Fruit fly (Drosophila melanogaster): Measurements from ENCODE around the gene RpS17.

RpS17 gene

DNA sequence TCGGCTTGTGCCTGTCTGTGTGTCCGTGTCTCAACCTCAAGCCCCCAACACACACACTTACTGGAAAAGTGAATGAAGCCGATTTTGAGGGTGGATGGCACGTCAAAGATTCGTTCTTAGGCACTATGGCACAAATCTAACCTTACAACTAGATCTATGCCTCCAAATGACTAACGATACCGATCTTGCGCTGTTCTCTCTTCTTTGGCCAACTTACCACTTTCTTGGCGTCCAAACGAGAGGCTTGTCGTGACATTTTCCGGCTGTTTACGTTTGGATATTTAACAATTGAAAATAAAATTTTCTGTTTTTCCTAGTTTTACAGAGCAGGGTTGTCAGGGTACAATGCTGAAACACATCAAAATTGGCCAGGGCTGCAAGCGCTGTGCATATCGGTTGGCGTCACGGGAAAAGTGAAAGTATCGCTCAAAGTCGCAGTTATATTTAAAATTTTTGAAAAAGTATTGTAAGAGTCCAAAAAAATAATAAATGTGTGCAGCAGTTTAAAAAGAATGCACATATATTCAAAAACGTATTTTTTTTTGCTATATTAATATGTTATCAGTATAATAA, 12.4 kb upstream of the RpS17 start, which contains the start of the genes Bet3 and Nf-YA:
Gene Bet3, minus strand, starts transcription at position 361 of the 573 bp plus-strand sequence.
Gene Nf-YA, minus strand, starts transcription at position 361 of the 573 bp plus-strand sequence.
- TF ChIP-seq pan (optimal IDR thresholded peaks at IDR 0.05) = no peak
- TF ChIP-seq Dll (optimal IDR thresholded peaks at IDR 0.05) = no peak
- no peak for TF ChIP-seq usp (GFP tag; optimal IDR thresholded peaks at IDR 0.05)
- TF ChIP-seq EcR (GFP tag; optimal IDR thresholded peaks at IDR 0.05) = no peak
- TF ChIP-seq psq (optimal IDR thresholded peaks at IDR 0.05) = no peak
- no peak for TF ChIP-seq CG8478 (optimal IDR thresholded peaks at IDR 0.05)

DNA sequence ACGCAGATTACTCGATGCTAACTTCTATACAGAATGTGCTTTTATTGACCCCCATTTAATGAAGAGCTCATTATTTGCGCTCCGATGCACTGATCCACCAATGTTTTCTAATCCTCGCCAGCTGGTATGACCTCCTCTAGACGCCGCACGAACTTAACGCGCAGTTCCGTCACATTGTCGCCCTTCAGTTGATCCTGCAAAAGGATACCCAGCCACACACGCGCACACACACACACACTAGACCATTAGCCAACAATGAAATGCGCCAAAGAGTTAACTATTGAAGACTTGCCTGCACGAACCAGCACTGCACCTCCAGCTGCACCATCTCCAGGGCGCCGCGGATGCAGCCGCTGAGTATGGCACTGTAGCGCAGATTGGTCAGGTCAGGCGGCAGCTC, 9.2 kb upstream of the RpS17 start:
- TF ChIP-seq Dll (optimal IDR thresholded peaks at IDR 0.05) (no peak), CG8478 (optimal IDR thresholded peaks at IDR 0.05) (no peak), EcR (GFP tag; optimal IDR thresholded peaks at IDR 0.05) (no peak), usp (GFP tag; optimal IDR thresholded peaks at IDR 0.05) (no peak)

DNA sequence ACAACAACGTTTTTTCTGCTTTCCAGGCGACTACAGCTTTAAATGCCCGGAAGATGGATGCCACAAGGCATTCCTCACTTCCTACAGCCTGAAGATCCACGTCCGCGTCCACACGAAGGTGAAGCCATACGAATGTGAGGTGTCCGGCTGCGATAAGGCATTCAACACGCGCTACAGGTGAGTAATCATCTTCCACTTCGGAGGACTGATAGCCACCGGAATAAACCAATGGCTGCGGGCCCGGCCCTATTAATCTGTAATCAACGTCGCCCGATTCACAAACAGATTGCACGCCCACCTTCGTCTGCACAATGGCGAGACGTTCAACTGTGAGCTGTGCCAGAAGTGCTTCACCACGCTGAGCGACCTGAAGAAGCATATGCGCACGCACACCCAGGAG, 6.2 kb upstream of the RpS17 start:
- TF ChIP-seq EcR (GFP tag; optimal IDR thresholded peaks at IDR 0.05) (no peak), CG8478 (optimal IDR thresholded peaks at IDR 0.05) (no peak), Dll (optimal IDR thresholded peaks at IDR 0.05) (no peak), psq (optimal IDR thresholded peaks at IDR 0.05) (no peak), pan (optimal IDR thresholded peaks at IDR 0.05) (no peak), usp (GFP tag; optimal IDR thresholded peaks at IDR 0.05) (no peak)

DNA sequence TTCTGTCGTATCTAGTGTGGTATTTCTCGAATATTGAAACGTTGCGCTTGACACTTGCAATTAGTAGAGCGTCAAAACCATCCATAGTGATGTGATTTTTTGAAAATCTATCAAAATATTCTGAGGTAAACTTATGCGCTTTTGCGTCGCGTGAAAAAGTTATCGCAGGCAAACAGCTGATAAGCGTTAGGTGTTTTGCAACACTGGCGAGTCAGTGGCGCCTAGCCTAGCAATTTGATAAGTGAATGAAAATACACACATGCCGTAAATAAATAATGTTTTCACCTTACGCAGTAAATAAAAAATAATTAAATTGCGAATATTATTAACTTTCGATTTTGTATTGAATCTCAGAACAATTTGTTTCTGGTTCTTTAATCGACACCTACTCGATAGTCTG, 5.7 kb upstream of the RpS17 start, which contains the start of gene CG42526:
Gene CG42526, minus strand, starts transcription at position 85 of the 400 bp plus-strand sequence.
- TF ChIP-seq usp (GFP tag; optimal IDR thresholded peaks at IDR 0.05) = no peak
- no peak for TF ChIP-seq pan (optimal IDR thresholded peaks at IDR 0.05)
- TF ChIP-seq psq (optimal IDR thresholded peaks at IDR 0.05) = no peak
- TF ChIP-seq CG8478 (optimal IDR thresholded peaks at IDR 0.05) = no peak
- no peak for TF ChIP-seq Dll (optimal IDR thresholded peaks at IDR 0.05)
- no peak for TF ChIP-seq EcR (GFP tag; optimal IDR thresholded peaks at IDR 0.05)

DNA sequence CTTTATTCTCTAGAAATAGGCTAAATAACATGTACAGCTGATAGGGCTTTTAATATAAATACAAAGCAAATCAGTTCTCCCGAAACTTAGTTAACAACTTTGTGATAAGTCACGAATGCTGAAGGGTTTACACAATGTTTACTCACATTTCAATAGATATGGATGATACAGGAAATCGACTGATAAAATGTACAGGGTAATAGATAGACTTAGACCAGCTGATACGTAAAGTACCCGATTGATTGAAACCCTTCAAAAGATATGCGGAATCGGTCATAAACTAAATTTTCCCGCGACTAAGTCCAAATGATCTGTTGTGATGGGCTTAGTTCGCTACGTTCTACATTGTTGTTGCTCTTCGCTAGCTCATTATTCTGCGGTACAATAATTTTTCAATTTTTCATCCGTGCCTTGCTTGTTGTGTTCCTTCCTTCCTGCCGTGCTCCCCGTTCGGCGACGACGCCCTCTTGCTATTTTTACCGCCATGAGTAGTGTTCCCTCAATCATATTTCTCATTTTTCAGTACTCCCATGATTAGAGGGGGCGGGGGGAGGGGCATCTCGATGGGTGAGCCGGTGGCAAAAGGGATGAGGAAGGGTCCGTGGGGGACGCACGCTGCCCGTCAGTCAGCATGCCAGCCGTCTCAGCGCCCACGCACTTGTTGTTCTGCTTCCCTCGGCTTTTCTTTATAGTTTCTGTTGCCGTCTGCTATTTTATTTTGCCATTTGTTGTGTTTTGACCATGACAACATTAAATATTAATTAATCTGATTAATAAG, 3.4 kb upstream of the RpS17 start:
- TF ChIP-seq pan (optimal IDR thresholded peaks at IDR 0.05) (no peak), usp (GFP tag; optimal IDR thresholded peaks at IDR 0.05) (no peak)

DNA sequence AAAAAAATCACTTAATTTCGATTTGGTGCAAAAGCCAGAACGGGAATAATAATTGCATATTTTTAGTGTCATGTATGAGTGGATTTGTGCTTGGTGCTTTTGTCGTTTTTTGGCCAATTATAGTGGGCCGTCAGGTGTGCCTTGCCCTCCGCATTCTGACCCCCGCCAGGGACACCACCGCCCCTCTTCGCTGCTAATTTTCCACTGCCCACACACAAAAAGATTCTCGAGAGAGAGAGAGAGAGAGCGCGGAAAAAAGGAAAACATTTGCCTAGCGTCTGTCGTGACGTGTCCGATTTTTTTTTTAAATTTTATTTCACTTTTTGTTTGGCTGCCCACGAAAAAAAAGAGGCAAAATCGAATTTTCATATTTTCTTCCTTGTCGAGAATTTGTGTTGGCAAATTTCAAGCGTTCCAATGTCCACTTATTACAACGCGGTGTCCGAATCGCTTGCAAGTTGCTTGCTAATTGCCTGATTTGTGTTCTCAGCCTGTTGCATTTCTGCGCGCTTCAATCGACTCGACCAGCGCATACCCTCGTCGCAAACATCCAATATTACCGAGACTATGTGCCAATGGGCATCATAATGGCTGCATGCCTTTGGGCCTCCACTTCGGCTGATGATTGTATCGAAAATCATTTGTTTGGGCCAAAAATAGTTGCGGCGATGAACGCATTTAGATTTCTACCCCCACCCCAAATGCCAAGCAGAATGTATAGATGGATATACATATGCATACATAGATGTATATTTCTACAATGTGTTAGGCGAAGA, 2.4 kb upstream of the RpS17 start:
- TF ChIP-seq pan (optimal IDR thresholded peaks at IDR 0.05) (peak; percentile 4), Dll (optimal IDR thresholded peaks at IDR 0.05) (no peak), usp (GFP tag; optimal IDR thresholded peaks at IDR 0.05) (no peak), CG8478 (optimal IDR thresholded peaks at IDR 0.05) (no peak), psq (optimal IDR thresholded peaks at IDR 0.05) (no peak), EcR (GFP tag; optimal IDR thresholded peaks at IDR 0.05) (no peak)

DNA sequence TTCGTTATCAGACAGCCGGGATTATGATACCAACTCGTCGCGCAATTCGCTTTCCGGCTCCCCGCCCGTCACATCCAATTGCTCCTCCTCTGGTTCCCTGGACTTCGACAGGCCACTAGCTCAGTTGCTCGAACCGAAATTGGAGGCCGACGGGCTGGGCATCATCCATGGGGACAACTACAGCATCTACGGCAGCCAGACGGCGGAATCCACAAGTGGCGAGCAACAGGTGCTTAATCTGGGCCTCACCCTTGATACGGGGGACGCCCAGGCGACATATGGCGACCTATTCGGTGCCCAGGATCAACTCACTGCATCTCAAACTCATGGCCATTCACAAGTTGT, 959 bp upstream of the RpS17 start:
- no peak for TF ChIP-seq EcR (GFP tag; optimal IDR thresholded peaks at IDR 0.05)
- TF ChIP-seq psq (optimal IDR thresholded peaks at IDR 0.05) = no peak

DNA sequence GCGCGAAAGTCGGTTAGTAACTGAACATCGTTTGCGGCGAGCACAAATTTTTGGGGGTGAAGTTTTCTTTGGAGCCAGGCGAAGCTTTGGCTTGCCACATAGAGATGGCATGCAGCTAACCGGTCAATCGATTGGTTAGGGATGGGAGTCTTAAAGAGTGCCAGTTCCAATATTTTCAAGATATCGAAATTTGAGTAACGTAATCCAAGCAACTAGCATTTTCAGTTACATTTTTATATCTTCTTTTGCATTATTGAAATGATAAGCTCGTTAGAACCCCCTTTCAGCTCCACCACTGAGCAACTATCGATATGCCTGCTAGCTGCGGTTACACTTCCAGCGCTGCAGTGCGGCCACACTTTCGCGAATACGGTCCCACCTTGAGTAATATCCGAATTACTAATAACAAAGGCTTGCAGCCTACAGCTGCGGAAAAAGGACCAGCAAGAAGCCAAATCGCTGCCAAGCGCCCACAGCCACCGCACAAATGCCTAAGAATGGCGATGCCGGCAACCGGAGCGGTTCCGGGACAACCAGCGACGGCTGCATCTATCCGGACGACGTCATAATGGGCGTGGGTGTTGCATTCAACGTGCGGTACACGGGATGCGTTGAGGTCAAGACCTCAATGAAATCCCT, 2.8 kb downstream of the RpS17 start, which contains the start of the genes Atat and Shc:
Gene Atat, minus strand, starts transcription at position 103 of the 639 bp plus-strand sequence.
Gene Shc, plus strand, starts transcription at position 355 of the 639 bp plus-strand sequence.
- no peak for TF ChIP-seq EcR (GFP tag; optimal IDR thresholded peaks at IDR 0.05)
- TF ChIP-seq CG8478 (optimal IDR thresholded peaks at IDR 0.05) = no peak
- TF ChIP-seq pan (optimal IDR thresholded peaks at IDR 0.05) = no peak
- TF ChIP-seq usp (GFP tag; optimal IDR thresholded peaks at IDR 0.05) = no peak
- no peak for TF ChIP-seq psq (optimal IDR thresholded peaks at IDR 0.05)
- TF ChIP-seq Dll (optimal IDR thresholded peaks at IDR 0.05) = no peak

DNA sequence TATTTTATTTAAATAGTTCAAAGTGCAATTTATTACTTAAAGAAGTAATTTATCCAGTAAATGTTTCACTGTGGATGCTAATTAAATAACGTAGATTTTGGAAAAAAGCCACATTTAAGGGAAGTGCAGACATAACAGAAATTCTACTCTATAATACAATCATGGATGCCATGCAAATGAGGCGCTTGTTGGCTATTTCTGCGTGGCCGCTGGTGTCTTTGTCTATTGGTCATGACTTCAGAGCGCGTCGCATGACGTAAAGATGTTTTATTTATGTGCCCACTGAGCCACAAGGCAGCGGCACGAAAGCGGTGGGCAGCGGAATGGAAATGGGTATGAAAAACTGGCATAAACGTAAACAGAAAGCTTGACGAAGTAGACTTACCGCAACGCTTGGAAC, 3.8 kb downstream of the RpS17 start:
- TF ChIP-seq usp (GFP tag; optimal IDR thresholded peaks at IDR 0.05) (no peak), EcR (GFP tag; optimal IDR thresholded peaks at IDR 0.05) (no peak), Dll (optimal IDR thresholded peaks at IDR 0.05) (no peak)

DNA sequence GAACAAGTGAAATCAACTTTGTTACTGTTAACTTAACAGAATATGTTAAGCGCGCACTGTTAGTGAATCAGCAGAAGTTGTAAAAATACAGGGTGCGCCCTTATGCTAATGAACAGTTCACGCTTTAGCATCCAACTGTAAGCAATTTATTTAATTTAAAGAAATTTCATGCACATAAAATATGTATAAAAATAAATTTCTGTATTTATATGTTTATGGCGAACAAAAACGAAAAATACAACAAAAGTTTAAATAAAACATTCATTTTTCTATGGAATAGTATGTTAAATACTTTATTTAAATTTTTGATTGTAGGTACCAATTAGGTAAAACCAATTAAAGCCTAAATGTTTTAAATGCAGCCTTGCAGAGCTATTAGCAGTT, 5.1 kb downstream of the RpS17 start:
- TF ChIP-seq pan (optimal IDR thresholded peaks at IDR 0.05) = no peak
- no peak for TF ChIP-seq EcR (GFP tag; optimal IDR thresholded peaks at IDR 0.05)
- no peak for TF ChIP-seq psq (optimal IDR thresholded peaks at IDR 0.05)
- TF ChIP-seq Dll (optimal IDR thresholded peaks at IDR 0.05) = no peak
- no peak for TF ChIP-seq CG8478 (optimal IDR thresholded peaks at IDR 0.05)
- TF ChIP-seq usp (GFP tag; optimal IDR thresholded peaks at IDR 0.05) = no peak

DNA sequence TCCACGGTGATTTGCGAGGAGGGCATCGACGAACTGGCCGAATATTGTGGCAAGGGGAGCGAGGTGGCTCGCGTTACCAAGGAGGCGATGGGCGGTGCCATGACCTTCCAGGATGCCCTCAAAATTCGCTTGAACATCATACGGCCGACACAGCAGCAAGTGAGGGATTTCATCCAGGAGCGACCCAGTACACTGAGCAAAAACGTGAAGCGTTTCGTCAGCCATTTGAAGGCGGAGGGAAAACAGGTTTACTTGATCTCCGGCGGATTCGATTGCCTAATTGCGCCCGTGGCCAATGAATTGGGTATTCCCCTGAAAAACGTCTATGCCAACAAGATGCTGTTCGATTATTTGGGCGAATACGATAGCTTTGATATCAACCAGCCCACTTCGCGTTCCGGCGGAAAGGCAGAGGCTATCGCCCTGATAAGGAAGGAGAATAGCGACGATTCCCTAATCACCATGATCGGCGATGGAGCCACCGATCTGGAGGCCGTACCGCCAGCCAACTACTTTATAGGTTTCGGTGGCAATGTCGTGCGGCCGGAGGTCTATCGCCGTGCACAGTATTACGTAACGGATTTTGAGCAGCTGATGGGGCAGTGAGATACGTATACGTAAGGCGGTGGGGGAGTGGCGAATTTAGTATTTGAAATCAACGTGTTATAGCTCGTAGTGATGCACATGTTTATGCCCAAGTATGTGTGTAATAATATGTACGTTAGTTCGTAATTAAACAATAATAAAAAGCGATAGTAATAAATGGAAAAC, 5.7 kb downstream of the RpS17 start:
- no peak for TF ChIP-seq CG8478 (optimal IDR thresholded peaks at IDR 0.05)
- TF ChIP-seq pan (optimal IDR thresholded peaks at IDR 0.05) = no peak

All from whole organism.